Worm (Caenorhabditis elegans) whole organism, L1 larva: ENCODE measurements around the gene C24B5.4.

Experiments used
- unc-62 ChIP-seq: fragments of 150-350 bp; optimal IDR thresholded peaks from 2 replicates; lab custom pipeline; 2014; ENCODE audit warnings: missing biosample characterization, missing genetic modification reagents, missing genetic modification characterization
- ztf-4 ChIP-seq: fragments of 150-350 bp; optimal IDR thresholded peaks from 2 replicates; lab custom pipeline; 2014; ENCODE audit warnings: missing biosample characterization, missing genetic modification characterization

ce11 chrV:9166306-9166705 lies 30.8 kb downstream of the C24B5.4 start:
- TF ChIP-seq ztf-4 (tag; lab: Kevin White, UChicago): no peak
- TF ChIP-seq unc-62 (GFP tag; lab: Kevin White, UChicago): no peak
